Fruit fly (Drosophila melanogaster): ENCODE results near the gene RhoGAP71E.

Gene RhoGAP71E

dm6 chr3L:15588514-15589138, at the start of gene RhoGAP71E (continued):
- peak; percentile 69 for TF ChIP-seq CG2712 (tag; optimal IDR thresholded peaks at IDR 0.05)
- TF ChIP-seq CG7839 (tag; optimal IDR thresholded peaks at IDR 0.05) = peak; percentile 44
- TF ChIP-seq Med (GFP tag) = peak; percentile 91
- TF ChIP-seq disco-r (GFP tag; optimal IDR thresholded peaks at IDR 0.05) = no peak
- TF ChIP-seq Pdp1 (GFP tag; optimal IDR thresholded peaks at IDR 0.05) = peak in 1 of 2 experiments; percentile 48
- no peak for TF ChIP-seq CG7357 (GFP tag; IDR thresholded peaks at IDR 0.05)
- peak; percentile 51 for TF ChIP-seq CG4707 (GFP tag; optimal IDR thresholded peaks at IDR 0.05)
- TF ChIP-seq NC2α (GFP tag; optimal IDR thresholded peaks at IDR 0.05) = no peak
- TF ChIP-seq Dip2 (GFP tag; IDR thresholded peaks at IDR 0.05) = no peak
- TF ChIP-seq zfh1 (GFP tag; IDR thresholded peaks at IDR 0.05) = peak; percentile 76
- no peak for TF ChIP-seq CG8478 (optimal IDR thresholded peaks at IDR 0.05)
- TF ChIP-seq oc (tag; optimal IDR thresholded peaks at IDR 0.05) = peak; percentile 34
- TF ChIP-seq danr (GFP tag; IDR thresholded peaks at IDR 0.05) = no peak
- TF ChIP-seq vfl (GFP tag; optimal IDR thresholded peaks at IDR 0.05) = no peak
- no peak for TF ChIP-seq kah (GFP tag; optimal IDR thresholded peaks at IDR 0.05)
- TF ChIP-seq Lhr (GFP tag; optimal IDR thresholded peaks at IDR 0.05) = peak; percentile 34
- no peak for TF ChIP-seq CG3065 (GFP tag; optimal IDR thresholded peaks at IDR 0.05)
- TF ChIP-seq Dref (GFP tag; IDR thresholded peaks at IDR 0.05) = no peak
- peak; percentile 62 for TF ChIP-seq HHEX (GFP tag; optimal IDR thresholded peaks at IDR 0.05)
- peak; percentile 17 for TF ChIP-seq BEAF-32 (GFP tag; optimal IDR thresholded peaks at IDR 0.05)
- TF ChIP-seq nmo (GFP tag; optimal IDR thresholded peaks at IDR 0.05) = no peak
- TF ChIP-seq Nf-YC (tag; optimal IDR thresholded peaks at IDR 0.05) = peak; percentile 57
- TF ChIP-seq CG1529 (GFP tag; optimal IDR thresholded peaks at IDR 0.05) = no peak
- peak; percentile 46; the same call in 1 of the 2 replicates for TF ChIP-seq unc-4 (GFP tag; IDR thresholded peaks at IDR 0.05; ENCODE audit: partially characterized antibody)
- TF ChIP-seq bcd (GFP tag; optimal IDR thresholded peaks at IDR 0.05) = no peak
- peak; percentile 51; the same call in 1 of the 2 replicates for TF ChIP-seq cas (GFP tag; IDR thresholded peaks at IDR 0.05)
- peak; percentile 59 for TF ChIP-seq trem (tag; optimal IDR thresholded peaks at IDR 0.05)
- peak; percentile 70 for TF ChIP-seq caup (GFP tag; optimal IDR thresholded peaks at IDR 0.05; ENCODE audit: severe bottlenecking)
- TF ChIP-seq Kr (GFP tag; optimal IDR thresholded peaks at IDR 0.05) = no peak
- TF ChIP-seq CG6272 (GFP tag; IDR thresholded peaks at IDR 0.05) = no peak
- no peak for TF ChIP-seq hbn (GFP tag; IDR thresholded peaks at IDR 0.05; ENCODE audit: partially characterized antibody)
- peak; percentile 48 for TF ChIP-seq CoRest (tag; optimal IDR thresholded peaks at IDR 0.05)
- no peak for TF ChIP-seq Hmx (GFP tag; optimal IDR thresholded peaks at IDR 0.05)
- no peak for TF ChIP-seq CG18764 (GFP tag; optimal IDR thresholded peaks at IDR 0.05)
- TF ChIP-seq lmd (GFP tag; IDR thresholded peaks at IDR 0.05) = peak; percentile 32; the same call in 1 of the 2 replicates
- peak; percentile 30 for TF ChIP-seq CG18262 (tag; optimal IDR thresholded peaks at IDR 0.05)
- peak; percentile 62 for TF ChIP-seq CG15514 (GFP tag; optimal IDR thresholded peaks at IDR 0.05)
- TF ChIP-seq CG17328 (GFP tag; IDR thresholded peaks at IDR 0.05) = peak; percentile 46; the same call in 1 of the 2 replicates
- TF ChIP-seq CG34422 (GFP tag; IDR thresholded peaks at IDR 0.05) = no peak; the same call in 1 of the 3 replicates
- TF ChIP-seq CG10431 (GFP tag; optimal IDR thresholded peaks at IDR 0.05) = no peak
- TF ChIP-seq MBD-R2 (GFP tag; IDR thresholded peaks at IDR 0.05) = peak; percentile 44; the same call in 1 of the 2 replicates
- TF ChIP-seq zen2 (GFP tag; IDR thresholded peaks at IDR 0.05; ENCODE audit: partially characterized antibody) = no peak
- no peak for TF ChIP-seq CG12942 (GFP tag; optimal IDR thresholded peaks at IDR 0.05)
- no peak for TF ChIP-seq zf30C (GFP tag; optimal IDR thresholded peaks at IDR 0.05)
- no peak for TF ChIP-seq CG17568 (GFP tag; optimal IDR thresholded peaks at IDR 0.05)
- TF ChIP-seq CG1602 (GFP tag; optimal IDR thresholded peaks at IDR 0.05) = no peak
- peak; percentile 28 for TF ChIP-seq repo (GFP tag; optimal IDR thresholded peaks at IDR 0.05)
- peak; percentile 84 for TF ChIP-seq sens (GFP tag)
- TF ChIP-seq Atf-2 (GFP tag; optimal IDR thresholded peaks at IDR 0.05) = no peak
- TF ChIP-seq Sry-δ (GFP tag; optimal IDR thresholded peaks at IDR 0.05) = no peak

Measured in whole organism, embryonic.